Fruit fly (Drosophila melanogaster): ENCODE data around the gene Arfrp1.
A peak's percentile ranks its signal among the peaks of the same experiment; 100 is the strongest.

The Arfrp1 gene

DNA sequence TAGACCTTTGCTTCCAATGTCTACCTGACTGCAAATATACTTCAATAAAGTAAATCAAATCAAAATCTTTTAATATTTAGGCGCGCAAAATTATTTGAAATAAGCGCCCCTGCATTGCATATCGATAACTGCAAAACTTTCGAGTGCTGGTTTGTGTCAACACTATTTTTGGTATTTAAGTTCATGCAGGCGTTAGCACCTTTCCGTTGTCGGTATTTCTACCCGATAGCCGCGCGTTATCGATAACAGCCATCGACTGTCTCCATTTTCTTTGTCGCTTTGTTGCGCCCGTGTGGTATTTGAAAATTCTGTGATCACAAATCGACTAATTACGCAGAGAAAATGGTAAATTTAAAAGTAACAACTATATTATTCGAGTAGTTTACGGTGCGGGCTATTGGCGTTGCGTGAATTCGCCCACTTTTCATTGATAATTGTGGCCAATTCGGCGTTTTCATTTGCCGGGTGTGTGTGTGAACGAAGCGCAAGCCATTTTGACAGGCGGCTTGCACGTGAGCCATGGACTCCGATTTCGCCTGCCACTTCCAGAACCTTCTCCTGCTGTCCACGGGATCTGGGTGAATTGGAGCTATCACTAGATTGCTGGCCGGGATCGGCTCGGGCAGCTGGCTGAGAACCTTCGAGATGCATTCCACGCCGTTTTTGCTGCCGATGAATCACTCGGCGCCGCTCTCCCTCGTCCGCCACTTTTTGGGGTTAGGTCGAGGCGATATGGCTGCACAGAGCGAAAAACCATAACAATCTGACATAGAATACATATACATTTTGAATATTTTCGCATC, 17.4 kb upstream of the Arfrp1 start, which contains the start of gene CCT2 (continued):
- TF ChIP-seq CG16863 (GFP tag; optimal IDR thresholded peaks at IDR 0.05) (no peak), maf-S (GFP tag; optimal IDR thresholded peaks at IDR 0.05) (no peak), da (GFP tag; optimal IDR thresholded peaks at IDR 0.05) (no peak), Bdp1 (GFP tag; optimal IDR thresholded peaks at IDR 0.05) (no peak), CG9932 (GFP tag; IDR thresholded peaks at IDR 0.05) (no peak), Taf1 (GFP tag; IDR thresholded peaks at IDR 0.05) (no peak), CG9609 (GFP tag; optimal IDR thresholded peaks at IDR 0.05) (no peak), Mad (GFP tag; optimal IDR thresholded peaks at IDR 0.05) (no peak), dmrt11E (tag; optimal IDR thresholded peaks at IDR 0.05) (no peak), CG15073 (GFP tag; optimal IDR thresholded peaks at IDR 0.05) (no peak), CG14860 (GFP tag; IDR thresholded peaks at IDR 0.05; ENCODE audit: partially characterized antibody) (peak; percentile 65; the same call in 2 of the 3 replicates), CG1529 (GFP tag; optimal IDR thresholded peaks at IDR 0.05) (no peak), Med (GFP tag) (peak; percentile 75), mirr (GFP tag; optimal IDR thresholded peaks at IDR 0.05) (no peak), aop (GFP tag; IDR thresholded peaks at IDR 0.05) (no peak), hb (GFP tag; IDR thresholded peaks at IDR 0.05; ENCODE audit: partially characterized antibody) (no peak), p53 (GFP tag; optimal IDR thresholded peaks at IDR 0.05) (no peak), Atf3 (GFP tag; optimal IDR thresholded peaks at IDR 0.05) (no peak), CG4820 (GFP tag; optimal IDR thresholded peaks at IDR 0.05) (no peak), CG17829 (tag; optimal IDR thresholded peaks at IDR 0.05) (peak; percentile 27), gsb (GFP tag; IDR thresholded peaks at IDR 0.05) (no peak), dati (GFP tag; IDR thresholded peaks at IDR 0.05) (no peak), Ravus (GFP tag; IDR thresholded peaks at IDR 0.05) (no peak), CG13775 (GFP tag; optimal IDR thresholded peaks at IDR 0.05) (no peak), CG3407 (GFP tag; optimal IDR thresholded peaks at IDR 0.05) (no peak), MBD-R2 (GFP tag; IDR thresholded peaks at IDR 0.05) (peak; percentile 22; the same call in 1 of the 2 replicates), zfh2 (GFP tag; optimal IDR thresholded peaks at IDR 0.05) (no peak), Bteb2 (GFP tag; optimal IDR thresholded peaks at IDR 0.05) (no peak), ci (GFP tag; IDR thresholded peaks at IDR 0.05) (0 out of 3 replicates have a peak, but pooled peaks have one; percentile 14), tll (GFP tag; optimal IDR thresholded peaks at IDR 0.05) (no peak), row (GFP tag; IDR thresholded peaks at IDR 0.05) (peak; percentile 7; the same call in 1 of the 3 replicates), Dp (GFP tag; optimal IDR thresholded peaks at IDR 0.05) (peak; percentile 87), sc (optimal IDR thresholded peaks at IDR 0.05) (no peak), sc (GFP tag; optimal IDR thresholded peaks at IDR 0.05) (no peak), abd-A (tag; optimal IDR thresholded peaks at IDR 0.05) (no peak), Oaz (GFP tag; IDR thresholded peaks at IDR 0.05) (no peak), org-1 (GFP tag; optimal IDR thresholded peaks at IDR 0.05) (no peak), CG5953 (GFP tag; IDR thresholded peaks at IDR 0.05) (no peak), CG17612 (GFP tag; IDR thresholded peaks at IDR 0.05) (no peak), twi (tag; optimal IDR thresholded peaks at IDR 0.05) (no peak), CG1603 (tag; optimal IDR thresholded peaks at IDR 0.05) (peak; percentile 57), CG15696 (tag; optimal IDR thresholded peaks at IDR 0.05) (no peak), ind (GFP tag; optimal IDR thresholded peaks at IDR 0.05) (no peak), yki (optimal IDR thresholded peaks at IDR 0.05) (no peak), ken (GFP tag; IDR thresholded peaks at IDR 0.05) (no peak), NK7.1 (GFP tag; optimal IDR thresholded peaks at IDR 0.05) (no peak), CG31224 (GFP tag; IDR thresholded peaks at IDR 0.05) (no peak), CG32532 (GFP tag; IDR thresholded peaks at IDR 0.05) (no peak), PHDP (tag; optimal IDR thresholded peaks at IDR 0.05) (no peak), CG17568 (GFP tag; optimal IDR thresholded peaks at IDR 0.05) (no peak), vfl (GFP tag; optimal IDR thresholded peaks at IDR 0.05) (no peak), Dip3 (GFP tag; optimal IDR thresholded peaks at IDR 0.05) (no peak)

All from whole organism, embryonic.